Fruit fly (Drosophila melanogaster): ENCODE measurements around the gene Myo61F.
A peak's percentile ranks its signal among the peaks of the same experiment; 100 is the strongest.

The Myo61F gene

DNA sequence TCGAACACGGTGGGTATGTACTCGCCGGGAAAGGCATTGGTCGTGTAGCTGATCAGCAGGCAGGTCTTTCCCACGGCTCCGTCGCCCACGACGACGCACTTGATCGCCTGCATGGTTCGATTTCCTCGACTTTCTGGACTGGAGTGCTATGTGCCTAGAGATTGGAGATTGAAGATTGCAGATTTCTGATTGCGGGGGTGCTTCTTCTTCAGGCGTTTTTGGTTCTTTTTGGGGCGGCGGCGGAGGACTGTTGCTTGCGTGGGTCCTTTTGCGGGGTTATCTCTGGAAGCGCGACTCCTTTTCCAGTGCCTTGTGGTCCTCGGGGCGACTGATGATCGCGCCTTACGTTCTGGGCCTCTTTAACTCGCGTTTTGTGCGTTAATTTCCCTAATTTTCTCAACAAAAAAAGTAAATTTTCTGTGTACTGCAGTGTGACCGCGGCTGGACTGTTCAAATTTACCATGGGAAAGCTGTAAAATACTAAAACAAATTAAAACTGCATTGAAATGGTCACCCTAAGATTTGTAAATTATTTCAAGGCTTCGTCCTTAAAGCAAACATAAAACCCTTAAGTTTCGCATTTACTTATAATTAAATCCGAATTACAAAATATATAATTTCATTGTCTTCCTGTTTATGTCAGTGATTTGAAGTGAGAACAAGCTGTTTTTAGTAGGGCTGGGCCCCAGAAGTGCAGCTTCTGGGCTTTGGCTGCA is 15.9 kb upstream of the Myo61F start, which contains the start of the genes Rac1 and Acat2 (continued):
- TF ChIP-seq CG4360 (GFP tag; IDR thresholded peaks at IDR 0.05) (no peak), CG15011 (GFP tag; optimal IDR thresholded peaks at IDR 0.05) (no peak), Xbp1 (GFP tag; optimal IDR thresholded peaks at IDR 0.05) (no peak), Trl (optimal IDR thresholded peaks at IDR 0.05) (no peak), Trl (GFP tag; optimal IDR thresholded peaks at IDR 0.05) (no peak), CG7928 (GFP tag; optimal IDR thresholded peaks at IDR 0.05) (peak; percentile 64), CG12391 (tag; optimal IDR thresholded peaks at IDR 0.05) (peak; percentile 57), CG2712 (tag; optimal IDR thresholded peaks at IDR 0.05) (peak; percentile 56), H2.0 (GFP tag; IDR thresholded peaks at IDR 0.05) (no peak), HmgD (GFP tag; optimal IDR thresholded peaks at IDR 0.05) (no peak), CG16779 (GFP tag; IDR thresholded peaks at IDR 0.05) (no peak), Doc3 (GFP tag; IDR thresholded peaks at IDR 0.05; ENCODE audit: partially characterized antibody) (no peak), CG30403 (GFP tag; optimal IDR thresholded peaks at IDR 0.05) (no peak), grn (GFP tag; optimal IDR thresholded peaks at IDR 0.05) (peak; percentile 97), grau (tag; optimal IDR thresholded peaks at IDR 0.05) (peak; percentile 26), pros (GFP tag; optimal IDR thresholded peaks at IDR 0.05) (no peak), lmd (GFP tag; IDR thresholded peaks at IDR 0.05) (no peak), ara (GFP tag; IDR thresholded peaks at IDR 0.05) (no peak), Sry-δ (GFP tag; optimal IDR thresholded peaks at IDR 0.05) (peak; percentile 41), NFAT (GFP tag; IDR thresholded peaks at IDR 0.05) (no peak), Dll (GFP tag; IDR thresholded peaks at IDR 0.05; ENCODE audit: partially characterized antibody) (no peak), pfk (GFP tag; optimal IDR thresholded peaks at IDR 0.05) (no peak), CG18476 (GFP tag; optimal IDR thresholded peaks at IDR 0.05) (no peak), vvl (GFP tag; IDR thresholded peaks at IDR 0.05) (peak; percentile 27; the same call in 1 of the 2 replicates), CG15514 (GFP tag; optimal IDR thresholded peaks at IDR 0.05) (peak; percentile 61), fd102C (GFP tag; optimal IDR thresholded peaks at IDR 0.05) (no peak), crp (GFP tag; optimal IDR thresholded peaks at IDR 0.05) (peak in 1 of 2 experiments; percentile 23), CG12659 (GFP tag; optimal IDR thresholded peaks at IDR 0.05) (peak; percentile 72), Fer1 (GFP tag; optimal IDR thresholded peaks at IDR 0.05) (no peak)

DNA sequence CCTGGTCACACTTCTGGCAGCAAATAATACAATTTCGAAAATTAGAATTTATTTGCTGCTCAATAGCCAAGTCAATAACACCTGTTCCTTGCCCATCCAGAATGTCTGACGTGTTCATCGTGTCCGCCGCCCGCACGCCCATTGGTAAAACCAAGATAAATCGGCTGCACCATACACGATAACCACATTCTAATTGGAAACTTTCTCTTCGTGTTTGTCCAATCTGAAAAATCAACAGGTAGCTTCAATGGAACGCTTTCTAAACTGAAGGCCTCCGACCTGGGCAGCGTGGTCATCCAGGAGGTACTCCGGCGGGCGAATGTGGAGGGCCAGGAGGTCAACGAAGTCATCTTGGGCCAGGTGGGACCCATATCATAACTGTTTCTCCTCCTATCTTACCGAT is 15.3 kb upstream of the Myo61F start:
- TF ChIP-seq CG12942 (GFP tag; optimal IDR thresholded peaks at IDR 0.05): no peak
- no peak for TF ChIP-seq CG7786 (GFP tag; optimal IDR thresholded peaks at IDR 0.05)
- no peak for TF ChIP-seq CG33213 (GFP tag; optimal IDR thresholded peaks at IDR 0.05)
- TF ChIP-seq scrt (GFP tag; optimal IDR thresholded peaks at IDR 0.05): peak; percentile 65
- peak; percentile 17; the same call in 1 of the 2 replicates for TF ChIP-seq bbx (GFP tag; IDR thresholded peaks at IDR 0.05; ENCODE audit: partially characterized antibody)
- peak; percentile 67 for TF ChIP-seq YL-1 (GFP tag; optimal IDR thresholded peaks at IDR 0.05)
- TF ChIP-seq bowl (GFP tag; IDR thresholded peaks at IDR 0.05): no peak
- TF ChIP-seq Elba2 (GFP tag; optimal IDR thresholded peaks at IDR 0.05): peak; percentile 93
- TF ChIP-seq CG4617 (GFP tag; optimal IDR thresholded peaks at IDR 0.05; ENCODE audit: borderline replicate concordance): peak; percentile 7
- no peak for TF ChIP-seq cas (GFP tag; IDR thresholded peaks at IDR 0.05)
- peak; percentile 97 for TF ChIP-seq kah (GFP tag; optimal IDR thresholded peaks at IDR 0.05)
- TF ChIP-seq zf30C (GFP tag; optimal IDR thresholded peaks at IDR 0.05): no peak
- TF ChIP-seq insv (GFP tag; optimal IDR thresholded peaks at IDR 0.05): peak; percentile 52 to 95

Measured in whole organism, embryonic.